Worm (Caenorhabditis elegans): ENCODE results near the gene fbxa-167.
A peak's percentile ranks its signal among the peaks of the same experiment; 100 is the strongest.

Gene fbxa-167

DNA sequence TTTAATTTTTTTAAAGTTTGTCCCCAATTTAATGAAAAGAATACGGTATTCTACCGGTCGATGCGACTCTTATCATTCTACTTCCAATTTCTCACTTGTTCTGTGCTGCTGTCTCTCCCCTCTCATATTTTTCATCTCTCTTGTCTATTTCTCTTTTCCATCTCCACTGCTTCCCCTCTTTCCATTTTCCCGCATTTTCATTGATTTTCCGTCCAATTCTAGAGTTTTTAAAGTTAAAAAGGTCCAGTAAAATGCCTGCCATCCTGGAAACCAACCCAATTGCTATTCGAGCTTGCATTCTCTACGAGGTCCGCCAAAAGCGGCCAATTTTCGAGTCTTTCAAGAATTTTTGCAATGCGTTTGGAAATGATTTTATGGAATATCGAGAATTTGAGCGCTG lies at the start of gene fbxa-167:
Gene fbxa-167, plus strand, starts transcription at position 179 of the 400 bp plus-strand sequence.
- no peak for TF ChIP-seq nhr-42 (GFP tag; IDR thresholded peaks at IDR 0.05)
- TF ChIP-seq ZK337.2 (GFP tag; IDR thresholded peaks at IDR 0.05) = no peak
- peak; percentile 16 for TF ChIP-seq aha-1 (tag)
- no peak for TF ChIP-seq lin-15B (tag; optimal IDR thresholded peaks at IDR 0.05)
- TF ChIP-seq spr-3 (GFP tag; optimal IDR thresholded peaks at IDR 0.05) = no peak
- TF ChIP-seq unc-62 (GFP tag; optimal IDR thresholded peaks at IDR 0.05 in 1 of 2) = peak in 1 of 2 experiments; percentile 32
- no peak for TF ChIP-seq unc-62 (tag; optimal IDR thresholded peaks at IDR 0.05)
- no peak for TF ChIP-seq hlh-11 (tag; optimal IDR thresholded peaks at IDR 0.05)
- no peak for TF ChIP-seq ces-1 (GFP tag; optimal IDR thresholded peaks at IDR 0.05)
- TF ChIP-seq zip-11 (GFP tag; IDR thresholded peaks at IDR 0.05) = no peak
- no peak for TF ChIP-seq php-3 (GFP tag; IDR thresholded peaks at IDR 0.05)
- TF ChIP-seq madf-9 (GFP tag; conservative IDR thresholded peaks at IDR 0.05) = no peak
- TF ChIP-seq lsy-2 (tag; optimal IDR thresholded peaks at IDR 0.05) = peak in 1 of 2 experiments; percentile 15
- TF ChIP-seq unc-39 (tag; optimal IDR thresholded peaks at IDR 0.05) = no peak
- no peak for TF ChIP-seq fos-1 (tag; optimal IDR thresholded peaks at IDR 0.05)
- TF ChIP-seq F49E8.2 (tag; optimal IDR thresholded peaks at IDR 0.05; ENCODE audit: borderline replicate concordance) = no peak
- no peak for TF ChIP-seq lim-7 (GFP tag; IDR thresholded peaks at IDR 0.05)
- TF ChIP-seq arid-1 (GFP tag; conservative IDR thresholded peaks at IDR 0.05) = no peak
- TF ChIP-seq daf-12 (tag; optimal IDR thresholded peaks at IDR 0.05) = no peak
- no peak for TF ChIP-seq nhr-10 (tag; optimal IDR thresholded peaks at IDR 0.05)
- TF ChIP-seq nhr-48 (tag; optimal IDR thresholded peaks at IDR 0.05) = no peak
- no peak for TF ChIP-seq lin-39 (tag; optimal IDR thresholded peaks at IDR 0.05)
- TF ChIP-seq zag-1 (tag; optimal IDR thresholded peaks at IDR 0.05) = no peak
- no peak for TF ChIP-seq skn-1 (tag; optimal IDR thresholded peaks at IDR 0.05)

DNA sequence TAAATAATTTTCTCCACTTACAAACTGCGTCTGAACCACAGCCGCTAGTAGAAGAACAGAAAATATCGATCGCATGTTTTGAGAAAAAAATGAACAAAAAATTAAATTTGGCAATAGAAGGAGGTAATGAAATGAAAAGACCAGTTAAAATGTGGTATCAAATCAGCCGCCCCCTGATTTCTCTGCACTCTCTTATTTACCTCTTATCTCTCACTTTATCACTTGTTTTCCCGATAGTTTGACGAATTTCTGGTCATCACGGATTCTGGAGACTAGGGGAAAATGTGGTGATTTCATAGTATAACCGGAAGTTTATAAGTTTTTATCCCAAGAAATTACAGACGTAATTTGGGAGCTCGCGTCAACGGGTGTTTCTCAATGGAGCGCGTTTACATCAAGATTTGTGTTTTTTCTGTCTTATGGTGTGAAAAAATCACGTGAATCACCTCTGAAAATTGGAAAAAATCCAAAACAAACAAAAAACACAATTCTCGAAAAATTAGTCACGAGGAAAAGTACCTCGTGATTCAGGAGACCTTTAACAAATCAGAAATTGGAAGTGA lies 47.5 kb upstream of the fbxa-167 start, which contains the start of gene clec-146:
Gene clec-146, minus strand, starts transcription at position 116 of the 563 bp plus-strand sequence.
- TF ChIP-seq zfp-3 (GFP tag; conservative IDR thresholded peaks at IDR 0.05) (no peak), ctbp-1 (GFP tag; IDR thresholded peaks at IDR 0.05) (no peak), lin-1 (GFP tag; IDR thresholded peaks at IDR 0.05) (no peak), lin-38 (GFP tag; IDR thresholded peaks at IDR 0.05) (no peak), mep-1 (tag; optimal IDR thresholded peaks at IDR 0.05) (no peak)

DNA sequence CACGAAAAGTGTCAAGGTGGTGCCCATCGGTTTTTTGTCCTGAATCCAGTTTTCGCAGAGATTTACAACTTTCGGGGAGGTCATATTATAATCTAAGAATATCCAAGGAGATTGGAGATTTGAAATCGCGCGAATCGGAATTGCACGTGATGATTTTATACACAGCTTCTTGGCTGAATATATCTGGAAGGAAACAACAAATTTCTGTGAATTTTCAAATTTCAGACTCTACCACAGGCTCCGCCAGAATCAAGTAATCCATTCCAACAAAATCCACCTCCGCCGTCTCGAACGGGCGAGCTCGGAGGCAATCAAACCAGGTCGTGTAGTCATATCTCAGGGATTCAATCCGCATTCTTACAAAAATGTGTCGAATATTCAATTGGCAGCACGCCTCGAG lies 46.0 kb upstream of the fbxa-167 start:
- peak; percentile 96 for TF ChIP-seq aha-1 (tag)
- no peak for TF ChIP-seq lsy-2 (tag; optimal IDR thresholded peaks at IDR 0.05)

- TF ChIP-seq R02D3.7 (tag; optimal IDR thresholded peaks at IDR 0.05) (no peak), spr-1 (tag; optimal IDR thresholded peaks at IDR 0.05) (no peak), cey-2 (tag; optimal IDR thresholded peaks at IDR 0.05; ENCODE audit: borderline replicate concordance, insufficient read depth) (no peak), ctbp-1 (GFP tag; IDR thresholded peaks at IDR 0.05) (no peak), saeg-2 (GFP tag; IDR thresholded peaks at IDR 0.05) (no peak), nhr-76 (tag; optimal IDR thresholded peaks at IDR 0.05) (no peak), mxl-2 (GFP tag; conservative IDR thresholded peaks at IDR 0.05) (no peak), hmg-1.1 (GFP tag; IDR thresholded peaks at IDR 0.05) (0 out of 2 replicates have a peak, but pooled peaks have one; percentile 15), gei-8 (GFP tag; optimal IDR thresholded peaks at IDR 0.05) (no peak), unc-130 (GFP tag; optimal IDR thresholded peaks at IDR 0.05) (peak; percentile 17), ceh-82 (tag; optimal IDR thresholded peaks at IDR 0.05) (no peak), nhr-41 (GFP tag; IDR thresholded peaks at IDR 0.05) (no peak), lim-7 (GFP tag; IDR thresholded peaks at IDR 0.05) (no peak), dpl-1 (GFP tag; optimal IDR thresholded peaks at IDR 0.05) (peak; percentile 90), Y75B8A.6 (GFP tag; IDR thresholded peaks at IDR 0.05) (no peak), lin-29 (GFP tag; IDR thresholded peaks at IDR 0.05) (no peak), nhr-42 (GFP tag; IDR thresholded peaks at IDR 0.05) (no peak), dmd-9 (GFP tag; IDR thresholded peaks at IDR 0.05) (no peak), unc-39 (tag; optimal IDR thresholded peaks at IDR 0.05) (no peak), pqm-1 (tag; optimal IDR thresholded peaks at IDR 0.05) (no peak), mxl-3 (GFP tag; optimal IDR thresholded peaks at IDR 0.05) (no peak), F49E8.2 (tag; optimal IDR thresholded peaks at IDR 0.05; ENCODE audit: borderline replicate concordance) (no peak), F26F4.8 (GFP tag; conservative IDR thresholded peaks at IDR 0.05) (no peak)
Observed at ce11 chrII:13596505-13596977, 44.7 kb upstream of the fbxa-167 start, which contains the start of the genes fbxc-23 and csc-1. Gene fbxc-23, minus strand, starts transcription at chrII:13596555. Gene csc-1, plus strand, starts transcription at chrII:13596955.
